Worm (Caenorhabditis elegans): Measurements from ENCODE around the gene gldi-10.

The gldi-10 gene

ce11 chrIV:9117700-9118099 lies 18.7 kb downstream of the gldi-10 start (continued):
- TF ChIP-seq snpc-4 (GFP tag; optimal IDR thresholded peaks at IDR 0.05) (no peak), snpc-4 (tag; optimal IDR thresholded peaks at IDR 0.05) (no peak), Y95B8A.8 (GFP tag; IDR thresholded peaks at IDR 0.05) (no peak), bed-1 (GFP tag; IDR thresholded peaks at IDR 0.05) (no peak)

- TF ChIP-seq attf-5 (GFP tag; optimal IDR thresholded peaks at IDR 0.05), result peak; percentile 25
- TF ChIP-seq let-526 (GFP tag; IDR thresholded peaks at IDR 0.05), result peak; percentile 12; the same call in 1 of the 2 replicates
- peak; percentile 85 for TF ChIP-seq nhr-80 (tag; optimal IDR thresholded peaks at IDR 0.05)
- peak; percentile 41 to 86 for TF ChIP-seq let-607 (tag; optimal IDR thresholded peaks at IDR 0.05)
- no peak for TF ChIP-seq rpc-1 (optimal IDR thresholded peaks at IDR 0.05)
- no peak for TF ChIP-seq rpc-1 (tag; optimal IDR thresholded peaks at IDR 0.05)
- 0 out of 2 replicates have a peak, but pooled peaks have one; percentile 69 for TF ChIP-seq cebp-2 (GFP tag; IDR thresholded peaks at IDR 0.05)
- no peak for TF ChIP-seq mes-4 (tag; optimal IDR thresholded peaks at IDR 0.05)
Measured at ce11 chrIV:9118348-9118747, 19.3 kb downstream of the gldi-10 start.

ce11 chrIV:9118792-9119191 lies 19.8 kb downstream of the gldi-10 start, which contains the start of gene nrfl-1:
Gene nrfl-1, plus strand, starts transcription at chrIV:9119092.
- TF ChIP-seq sea-2 (GFP tag; IDR thresholded peaks at IDR 0.05), result no peak
- no peak for TF ChIP-seq rpc-1 (optimal IDR thresholded peaks at IDR 0.05)
- TF ChIP-seq rpc-1 (tag; optimal IDR thresholded peaks at IDR 0.05), result no peak
- TF ChIP-seq ceh-91 (GFP tag; IDR thresholded peaks at IDR 0.05), result no peak
- TF ChIP-seq D2030.7 (GFP tag; IDR thresholded peaks at IDR 0.05), result no peak
- no peak for TF ChIP-seq pbrm-1 (GFP tag; IDR thresholded peaks at IDR 0.05)
- no peak for TF ChIP-seq athp-1 (tag; optimal IDR thresholded peaks at IDR 0.05)
- TF ChIP-seq Y53G8AR.9 (GFP tag; conservative IDR thresholded peaks at IDR 0.05), result no peak
- no peak for TF ChIP-seq rec-8 (tag; optimal IDR thresholded peaks at IDR 0.05)
- TF ChIP-seq lsl-1 (GFP tag; optimal IDR thresholded peaks at IDR 0.05), result no peak
- no peak for TF ChIP-seq Y67H2A.10 (GFP tag; conservative IDR thresholded peaks at IDR 0.05)
- no peak for TF ChIP-seq ccch-3 (GFP tag; optimal IDR thresholded peaks at IDR 0.05)
- TF ChIP-seq ztf-22 (GFP tag; optimal IDR thresholded peaks at IDR 0.05), result no peak
- TF ChIP-seq F55B11.4 (tag; optimal IDR thresholded peaks at IDR 0.05; ENCODE audit: borderline replicate concordance, insufficient read depth), result no peak
- no peak for TF ChIP-seq F23B12.7 (tag; optimal IDR thresholded peaks at IDR 0.05; ENCODE audit: insufficient read depth)
- no peak for TF ChIP-seq let-526 (GFP tag; IDR thresholded peaks at IDR 0.05)
- no peak for TF ChIP-seq let-607 (tag; optimal IDR thresholded peaks at IDR 0.05)
- no peak for TF ChIP-seq lin-54 (GFP tag; optimal IDR thresholded peaks at IDR 0.05)

ce11 chrIV:9120220-9120619 lies 21.2 kb downstream of the gldi-10 start:
- no peak for TF ChIP-seq snpc-4 (GFP tag; optimal IDR thresholded peaks at IDR 0.05)
- no peak for TF ChIP-seq snpc-4 (tag; optimal IDR thresholded peaks at IDR 0.05)
- TF ChIP-seq egl-18 (GFP tag; IDR thresholded peaks at IDR 0.05), result no peak
- TF ChIP-seq nfya-2 (GFP tag; IDR thresholded peaks at IDR 0.05), result no peak
- no peak for TF ChIP-seq hlh-12 (tag; optimal IDR thresholded peaks at IDR 0.05)
- TF ChIP-seq pbrm-1 (GFP tag; IDR thresholded peaks at IDR 0.05), result no peak
- no peak for TF ChIP-seq ceh-27 (GFP tag; optimal IDR thresholded peaks at IDR 0.05)

- TF ChIP-seq mcd-1 (GFP tag; IDR thresholded peaks at IDR 0.05) (0 out of 2 replicates have a peak, but pooled peaks have one; percentile 20), hmg-1.2 (GFP tag; IDR thresholded peaks at IDR 0.05) (peak; percentile 50; the same call in 1 of the 2 replicates), lin-40 (tag; optimal IDR thresholded peaks at IDR 0.05) (peak; percentile 16), F39B2.1 (GFP tag; IDR thresholded peaks at IDR 0.05) (no peak), attf-5 (GFP tag; optimal IDR thresholded peaks at IDR 0.05) (peak; percentile 8)
Measured at ce11 chrIV:9121545-9121944, 22.5 kb downstream of the gldi-10 start.

Data from whole organism, young adult.